Worm (Caenorhabditis elegans) whole organism, L1 larva: ENCODE measurements around the gene C45B11.5.

Experiments
- ceh-90 ChIP-seq: sonication (generic microtip); optimal IDR thresholded peaks from 2 replicates; lab custom pipeline; 2016; ENCODE audit warnings: missing genetic modification characterization, missing compliant biosample characterization
- mdl-1 ChIP-seq, 2 experiments: fragments of 150-350 bp; optimal IDR thresholded peaks; 2 replicates each; lab custom pipeline; 2014 to 2017; ENCODE audit warnings: missing biosample characterization in 2 of 2, missing genetic modification characterization in 2 of 2, inconsistent platforms in 1 of 2
- pqm-1 ChIP-seq: sonication (generic microtip); optimal IDR thresholded peaks from 3 replicates; lab custom pipeline; 2017; ENCODE audit warnings: missing biosample characterization, missing genetic modification characterization

DNA sequence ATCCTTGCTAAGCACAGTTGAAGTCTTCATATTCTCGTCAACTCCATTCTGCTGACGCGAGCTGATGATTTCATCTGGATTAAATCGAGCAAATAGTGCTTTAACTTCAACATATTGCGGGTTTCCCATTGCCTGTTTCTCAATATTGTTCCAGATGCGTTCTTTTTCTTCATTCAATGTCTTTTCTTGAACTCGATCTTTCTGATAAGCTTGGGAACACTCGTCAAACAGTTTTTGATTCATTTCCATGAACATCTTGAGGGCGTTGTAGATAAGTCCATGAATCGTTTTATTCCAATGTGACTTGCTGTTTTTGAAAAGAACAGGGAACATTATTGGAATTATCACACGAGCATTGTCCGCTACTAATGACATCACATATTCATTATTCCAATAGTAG, 13.9 kb upstream of the C45B11.5 start:
- TF ChIP-seq mdl-1 (tag; optimal IDR thresholded peaks at IDR 0.05; lab: Kevin White, UChicago) (no peak), pqm-1 (tag; lab: Kevin White, UChicago) (no peak), ceh-90 (tag; lab: Kevin White, UChicago) (no peak)
